Worm (Caenorhabditis elegans) whole organism, early embryonic: ENCODE data around the gene clec-229.

Experiments
- B0310.2 ChIP-seq: sonication (generic microtip); optimal IDR thresholded peaks from 2 replicates; lab custom pipeline; 2016; ENCODE audit warnings: mild to moderate bottlenecking, missing genetic modification characterization, missing compliant biosample characterization
- F13C5.2 ChIP-seq: sonication (generic microtip); optimal IDR thresholded peaks from 2 replicates; lab custom pipeline; 2017; ENCODE audit warnings: mild to moderate bottlenecking, missing genetic modification characterization, inconsistent platforms, missing compliant biosample characterization
- aly-1 ChIP-seq: sonication (generic microtip); optimal IDR thresholded peaks from 2 replicates; lab custom pipeline; 2016; ENCODE audit warnings: missing genetic modification characterization, missing compliant biosample characterization
- ama-1 ChIP-seq: fragments of 150-350 bp; optimal IDR thresholded peaks from 2 replicates; lab custom pipeline; 2014
- ceh-36 ChIP-seq: sonication (generic microtip); optimal IDR thresholded peaks from 2 replicates; lab custom pipeline; 2016; ENCODE audit warnings: missing genetic modification characterization, inconsistent platforms, missing compliant biosample characterization
- flt-1 ChIP-seq: fragments of 200-800 bp; sonication (Bioruptor generic); IDR thresholded peaks from 2 replicates; pipeline ENCODE4 v1.3.6; 2022; ENCODE audit warnings: missing genetic modification characterization, missing compliant biosample characterization
- hmbx-1 ChIP-seq: sonication (generic microtip); optimal IDR thresholded peaks from 2 replicates; lab custom pipeline; 2016; ENCODE audit warnings: mild to moderate bottlenecking, missing genetic modification characterization, missing compliant biosample characterization
- tra-4 ChIP-seq: sonication (generic microtip); optimal IDR thresholded peaks from 2 replicates; lab custom pipeline; 2017; ENCODE audit warnings: missing genetic modification characterization, missing compliant biosample characterization

- TF ChIP-seq F13C5.2 (tag; lab: Kevin White, UChicago) (no peak), ama-1 (no peak), aly-1 (no peak), ceh-36 (tag; lab: Kevin White, UChicago) (no peak), flt-1 (GFP tag; lab: Robert Waterston, UW) (no peak), B0310.2 (tag; lab: Kevin White, UChicago) (no peak), tra-4 (tag; lab: Kevin White, UChicago) (no peak), hmbx-1 (tag; lab: Kevin White, UChicago) (no peak)
Measured at ce11 chrV:15303625-15304024, 37.7 kb downstream of the clec-229 start, which contains the start of gene srx-48.
